Fruit fly (Drosophila melanogaster): Measurements from ENCODE around the gene CLIP-190.

CLIP-190 gene

dm6 chr2L:17387735-17388367 is 3.4 kb downstream of the CLIP-190 start (continued):
- TF ChIP-seq hkb (optimal IDR thresholded peaks at IDR 0.05) = no peak
- TF ChIP-seq hkb (GFP tag; IDR thresholded peaks at IDR 0.05) = 0 out of 2 replicates have a peak, but pooled peaks have one; percentile 19
- no peak for TF ChIP-seq C15 (GFP tag; IDR thresholded peaks at IDR 0.05)

- TF ChIP-seq CG12942 (GFP tag; optimal IDR thresholded peaks at IDR 0.05) = no peak
- no peak for TF ChIP-seq zen (tag; optimal IDR thresholded peaks at IDR 0.05)
- no peak for TF ChIP-seq CG4360 (GFP tag; IDR thresholded peaks at IDR 0.05)
- TF ChIP-seq prd (optimal IDR thresholded peaks at IDR 0.05) = no peak
- no peak for TF ChIP-seq prd (GFP tag; IDR thresholded peaks at IDR 0.05)
- TF ChIP-seq dati (GFP tag; IDR thresholded peaks at IDR 0.05) = no peak
- no peak for TF ChIP-seq ken (GFP tag; IDR thresholded peaks at IDR 0.05)
- TF ChIP-seq D (optimal IDR thresholded peaks at IDR 0.05) = no peak
- TF ChIP-seq D (GFP tag; optimal IDR thresholded peaks at IDR 0.05) = no peak
- TF ChIP-seq E2f1 (GFP tag; IDR thresholded peaks at IDR 0.05) = no peak
- no peak for TF ChIP-seq ftz-f1 (GFP tag; optimal IDR thresholded peaks at IDR 0.05)
- TF ChIP-seq CG10565 (GFP tag; optimal IDR thresholded peaks at IDR 0.05) = no peak
- TF ChIP-seq hth (optimal IDR thresholded peaks at IDR 0.05) = no peak
- TF ChIP-seq sob (GFP tag; IDR thresholded peaks at IDR 0.05) = peak; percentile 6; the same call in 1 of the 2 replicates
- TF ChIP-seq sug (tag; optimal IDR thresholded peaks at IDR 0.05) = peak; percentile 52
- TF ChIP-seq CG34224 (GFP tag; IDR thresholded peaks at IDR 0.05; ENCODE audit: partially characterized antibody) = no peak
- no peak for TF ChIP-seq CG5245 (GFP tag; optimal IDR thresholded peaks at IDR 0.05)
- no peak for TF ChIP-seq CG17385 (GFP tag; optimal IDR thresholded peaks at IDR 0.05)
- no peak for TF ChIP-seq az2 (GFP tag; optimal IDR thresholded peaks at IDR 0.05)
- TF ChIP-seq unc-4 (GFP tag; IDR thresholded peaks at IDR 0.05; ENCODE audit: partially characterized antibody) = peak; percentile 35; the same call in 1 of the 2 replicates
- TF ChIP-seq YL-1 (GFP tag; optimal IDR thresholded peaks at IDR 0.05) = no peak
- no peak for TF ChIP-seq GATAe (GFP tag; conservative IDR thresholded peaks at IDR 0.05)
- no peak for TF ChIP-seq CG8924 (tag; optimal IDR thresholded peaks at IDR 0.05)
- no peak for TF ChIP-seq CG3281 (GFP tag; optimal IDR thresholded peaks at IDR 0.05)
- TF ChIP-seq pros (GFP tag; optimal IDR thresholded peaks at IDR 0.05) = no peak
- no peak for TF ChIP-seq slp2 (GFP tag; optimal IDR thresholded peaks at IDR 0.05)
- no peak for TF ChIP-seq pan (optimal IDR thresholded peaks at IDR 0.05)
- no peak for TF ChIP-seq pan (GFP tag; optimal IDR thresholded peaks at IDR 0.05 in 1 of 2, IDR thresholded peaks at IDR 0.05 in 1 of 2)
- no peak for TF ChIP-seq CG3726 (GFP tag; IDR thresholded peaks at IDR 0.05)
- peak; percentile 17 for TF ChIP-seq Meics (GFP tag; optimal IDR thresholded peaks at IDR 0.05)
- TF ChIP-seq Myb (GFP tag; optimal IDR thresholded peaks at IDR 0.05) = no peak
- no peak for TF ChIP-seq CG17361 (GFP tag; IDR thresholded peaks at IDR 0.05)
- TF ChIP-seq Usf (GFP tag; optimal IDR thresholded peaks at IDR 0.05) = no peak
- TF ChIP-seq Bgb (GFP tag; IDR thresholded peaks at IDR 0.05; ENCODE audit: partially characterized antibody) = peak; percentile 55; the same call in 1 of the 2 replicates
- TF ChIP-seq CG10979 (tag; optimal IDR thresholded peaks at IDR 0.05) = no peak
- TF ChIP-seq NC2α (GFP tag; optimal IDR thresholded peaks at IDR 0.05) = no peak
- no peak for TF ChIP-seq CG43689 (GFP tag; IDR thresholded peaks at IDR 0.05)
- no peak for TF ChIP-seq D19B (GFP tag; optimal IDR thresholded peaks at IDR 0.05)
- no peak for TF ChIP-seq CG3838 (GFP tag; optimal IDR thresholded peaks at IDR 0.05)
- TF ChIP-seq bsh (GFP tag; optimal IDR thresholded peaks at IDR 0.05) = no peak
- no peak for TF ChIP-seq CG8478 (optimal IDR thresholded peaks at IDR 0.05)
- TF ChIP-seq gsb-n (tag; optimal IDR thresholded peaks at IDR 0.05) = no peak
- no peak for TF ChIP-seq CG9437 (GFP tag; optimal IDR thresholded peaks at IDR 0.05)
- no peak for TF ChIP-seq onecut (GFP tag; IDR thresholded peaks at IDR 0.05)
- TF ChIP-seq unpg (GFP tag; optimal IDR thresholded peaks at IDR 0.05) = no peak
- TF ChIP-seq CG18476 (GFP tag; optimal IDR thresholded peaks at IDR 0.05) = no peak
- TF ChIP-seq twi (tag; optimal IDR thresholded peaks at IDR 0.05) = no peak
- no peak for TF ChIP-seq crol (GFP tag; IDR thresholded peaks at IDR 0.05)
These were observed 4.6 kb downstream of the CLIP-190 start for dm6 chr2L:17389104-17389503.
